Worm (Caenorhabditis elegans): ENCODE measurements around the gene natc-2.

ce11 chrV:5225660-5226059 is 48.2 kb upstream of the natc-2 start:
- TF ChIP-seq rpc-1 (optimal IDR thresholded peaks at IDR 0.05), result no peak
- TF ChIP-seq rpc-1 (tag; optimal IDR thresholded peaks at IDR 0.05), result no peak
- TF ChIP-seq Y56A3A.18 (GFP tag; IDR thresholded peaks at IDR 0.05), result no peak
- TF ChIP-seq ama-1 (optimal IDR thresholded peaks at IDR 0.05), result no peak
- TF ChIP-seq ama-1 (GFP tag; optimal IDR thresholded peaks at IDR 0.05), result no peak
- TF ChIP-seq let-526 (GFP tag; IDR thresholded peaks at IDR 0.05), result no peak
- TF ChIP-seq attf-5 (GFP tag; optimal IDR thresholded peaks at IDR 0.05), result no peak
- TF ChIP-seq ceh-40 (GFP tag; IDR thresholded peaks at IDR 0.05), result no peak
- no peak for TF ChIP-seq hmg-20 (GFP tag; IDR thresholded peaks at IDR 0.05)
- TF ChIP-seq F57C9.4 (tag; optimal IDR thresholded peaks at IDR 0.05), result no peak
- TF ChIP-seq nhr-179 (tag; optimal IDR thresholded peaks at IDR 0.05), result no peak
- no peak for TF ChIP-seq atf-7 (tag; optimal IDR thresholded peaks at IDR 0.05)
- no peak for TF ChIP-seq efl-1 (GFP tag; optimal IDR thresholded peaks at IDR 0.05)

All from whole organism, young adult.